Fruit fly (Drosophila melanogaster) whole organism, embryonic: ENCODE results near the gene CG31897.
A peak's percentile ranks its signal among the peaks of the same experiment; 100 is the strongest.

Experiments
- ATbp ChIP-seq: fragments of 200-800 bp; sonication (Bioruptor generic); optimal IDR thresholded peaks from 2 replicates; lab custom pipeline; 2017; ENCODE audit warnings: missing biosample characterization, mild to moderate bottlenecking, missing genetic modification characterization, missing genetic modification reagents
- Atf-2 ChIP-seq: fragments of 200-800 bp; sonication (Bioruptor generic); optimal IDR thresholded peaks from 2 replicates; lab custom pipeline; 2016; ENCODE audit warnings: missing biosample characterization, missing genetic modification characterization
- Atf3 ChIP-seq: fragments of 200-800 bp; sonication (Bioruptor generic); optimal IDR thresholded peaks from 3 replicates; lab custom pipeline; 2016; ENCODE audit warnings: missing biosample characterization, missing genetic modification characterization
- Bgb ChIP-seq: fragments of 200-800 bp; sonication (Bioruptor generic); IDR thresholded peaks from 2 replicates; pipeline ENCODE4 v1.3.6; 2022; ENCODE audit warnings: missing biosample characterization, missing genetic modification characterization; ENCODE audit not compliant: partially characterized antibody
- CG11504 ChIP-seq: fragments of 200-800 bp; sonication (Bioruptor generic); optimal IDR thresholded peaks from 3 replicates; lab custom pipeline; 2019; ENCODE audit warnings: missing biosample characterization, mild to moderate bottlenecking, missing genetic modification characterization, moderate library complexity
- CG11695 ChIP-seq: fragments of 200-800 bp; sonication (Bioruptor generic); IDR thresholded peaks from 3 replicates; pipeline ENCODE4 v1.3.6; 2022; ENCODE audit warnings: missing biosample characterization, missing genetic modification characterization
- CG11696 ChIP-seq: fragments of 200-800 bp; sonication (Bioruptor generic); IDR thresholded peaks from 2 replicates; pipeline ENCODE4 v1.3.6; 2022; ENCODE audit warnings: missing biosample characterization, missing genetic modification characterization
- CG12071 ChIP-seq: fragments of 200-800 bp; sonication (Bioruptor generic); optimal IDR thresholded peaks from 3 replicates; lab custom pipeline; 2018; ENCODE audit warnings: missing biosample characterization, mild to moderate bottlenecking, missing genetic modification characterization
- CG12769 ChIP-seq: fragments of 200-800 bp; sonication (Bioruptor generic); optimal IDR thresholded peaks from 2 replicates; lab custom pipeline; 2019; ENCODE audit warnings: missing biosample characterization, mild to moderate bottlenecking, missing genetic modification characterization, moderate library complexity
- CG14710 ChIP-seq: fragments of 200-800 bp; sonication (Bioruptor generic); optimal IDR thresholded peaks from 3 replicates; lab custom pipeline; 2019; ENCODE audit warnings: missing biosample characterization, mild to moderate bottlenecking, missing genetic modification characterization, moderate library complexity
- CG15514 ChIP-seq: fragments of 200-800 bp; sonication (Bioruptor generic); optimal IDR thresholded peaks from 3 replicates; lab custom pipeline; 2017; ENCODE audit warnings: missing biosample characterization, missing genetic modification characterization, mild to moderate bottlenecking, moderate library complexity, missing genetic modification reagents
- CG1602 ChIP-seq: fragments of 200-800 bp; sonication (Bioruptor generic); optimal IDR thresholded peaks from 3 replicates; lab custom pipeline; 2016; ENCODE audit warnings: missing biosample characterization, missing genetic modification characterization
- CG1603 ChIP-seq: fragments of 200-800 bp; sonication (Bioruptor generic); optimal IDR thresholded peaks from 2 replicates; lab custom pipeline; 2019; ENCODE audit warnings: missing biosample characterization, mild to moderate bottlenecking, missing genetic modification characterization, moderate library complexity
- CG17359 ChIP-seq: fragments of 200-800 bp; sonication (Bioruptor generic); optimal IDR thresholded peaks from 3 replicates; lab custom pipeline; 2018; ENCODE audit warnings: missing biosample characterization, mild to moderate bottlenecking, missing genetic modification characterization, moderate library complexity
- CG2129 ChIP-seq: fragments of 200-800 bp; sonication (Bioruptor generic); IDR thresholded peaks from 2 replicates; pipeline ENCODE4 v1.3.6; 2022; ENCODE audit warnings: missing biosample characterization, missing genetic modification characterization; ENCODE audit not compliant: partially characterized antibody
- CG30403 ChIP-seq: fragments of 200-800 bp; sonication (Bioruptor generic); optimal IDR thresholded peaks from 3 replicates; lab custom pipeline; 2016; ENCODE audit warnings: missing biosample characterization, missing genetic modification characterization
- CG3281 ChIP-seq: fragments of 200-800 bp; sonication (Bioruptor generic); optimal IDR thresholded peaks from 3 replicates; lab custom pipeline; 2017; ENCODE audit warnings: missing biosample characterization, mild to moderate bottlenecking, missing genetic modification characterization
- CG4328 ChIP-seq: fragments of 200-800 bp; sonication (Bioruptor generic); optimal IDR thresholded peaks from 3 replicates; lab custom pipeline; 2017; ENCODE audit warnings: missing biosample characterization, missing genetic modification reagents, missing genetic modification characterization
- CG4617 ChIP-seq: fragments of 200-800 bp; sonication (Bioruptor generic); optimal IDR thresholded peaks from 3 replicates; lab custom pipeline; 2016; ENCODE audit warnings: missing biosample characterization, missing genetic modification characterization, borderline replicate concordance
- D ChIP-seq, 2 experiments: fragments of 200-800 bp in 1 of 2; fragments of >200 bp in 1 of 2; sonication (Bioruptor generic) in 1 of 2; optimal IDR thresholded peaks; 2 replicates in 1 of 2; 3 replicates in 1 of 2; lab custom pipeline; 2017; ENCODE audit warnings: mild to moderate bottlenecking in 1 of 2, missing biosample characterization in 1 of 2, missing genetic modification characterization in 1 of 2, missing genetic modification reagents in 1 of 2
- Eip74EF ChIP-seq, 2 experiments: fragments of 200-800 bp in 1 of 2; fragments of >200 bp in 1 of 2; sonication (Bioruptor generic) in 1 of 2; optimal IDR thresholded peaks; 2 replicates each; lab custom pipeline; 2017 to 2019; ENCODE audit warnings: missing biosample characterization in 2 of 2, missing genetic modification characterization in 2 of 2, mild to moderate bottlenecking in 1 of 2, moderate library complexity in 1 of 2
- Ets97D ChIP-seq: fragments of 200-800 bp; sonication (Bioruptor generic); optimal IDR thresholded peaks from 3 replicates; lab custom pipeline; 2016; ENCODE audit warnings: missing biosample characterization, missing genetic modification characterization
- HmgZ ChIP-seq: fragments of 200-800 bp; sonication (Bioruptor generic); optimal IDR thresholded peaks from 2 replicates; lab custom pipeline; 2018; ENCODE audit warnings: missing biosample characterization, mild to moderate bottlenecking, missing genetic modification characterization
- Hr51 ChIP-seq, 2 experiments: fragments of 200-800 bp; sonication (Bioruptor generic); optimal IDR thresholded peaks; 2 replicates in 1 of 2; 3 replicates in 1 of 2; lab custom pipeline; 2016 to 2018; ENCODE audit warnings: missing biosample characterization in 2 of 2, missing genetic modification characterization in 2 of 2, mild to moderate bottlenecking in 1 of 2, moderate library complexity in 1 of 2
- Lhr ChIP-seq: fragments of 200-800 bp; sonication (Bioruptor generic); optimal IDR thresholded peaks from 3 replicates; lab custom pipeline; 2017; ENCODE audit warnings: mild to moderate bottlenecking, missing biosample characterization, missing genetic modification reagents, missing genetic modification characterization
- Lpt ChIP-seq: fragments of >200 bp; optimal IDR thresholded peaks from 2 replicates; lab custom pipeline; 2018; ENCODE audit warnings: missing biosample characterization, missing genetic modification characterization
- NC2α ChIP-seq: fragments of 200-800 bp; sonication (Bioruptor generic); optimal IDR thresholded peaks from 2 replicates; lab custom pipeline; 2016; ENCODE audit warnings: missing biosample characterization, missing genetic modification characterization
- Neu2 ChIP-seq: fragments of 200-800 bp; sonication (Bioruptor generic); optimal IDR thresholded peaks from 3 replicates; lab custom pipeline; 2016; ENCODE audit warnings: missing biosample characterization, missing genetic modification characterization, borderline replicate concordance
- Nf-YB ChIP-seq: fragments of 200-800 bp; sonication (Bioruptor generic); optimal IDR thresholded peaks from 3 replicates; lab custom pipeline; 2019; ENCODE audit warnings: missing biosample characterization, mild to moderate bottlenecking, missing genetic modification characterization, moderate library complexity
- NfI ChIP-seq: fragments of 200-800 bp; sonication (Bioruptor generic); optimal IDR thresholded peaks from 3 replicates; lab custom pipeline; 2018; ENCODE audit warnings: missing biosample characterization, mild to moderate bottlenecking, missing genetic modification characterization, moderate library complexity
- Pdp1 ChIP-seq, 2 experiments: fragments of 200-800 bp; sonication (Bioruptor generic); optimal IDR thresholded peaks; 3 replicates each; lab custom pipeline; 2016; ENCODE audit warnings: missing biosample characterization in 2 of 2, missing genetic modification characterization in 2 of 2, mild to moderate bottlenecking in 1 of 2, moderate library complexity in 1 of 2
- TFAM ChIP-seq: fragments of 200-800 bp; sonication (Bioruptor generic); optimal IDR thresholded peaks from 2 replicates; lab custom pipeline; 2017; ENCODE audit warnings: missing biosample characterization, missing genetic modification characterization, inconsistent platforms
- abd-A ChIP-seq: fragments of 200-800 bp; sonication (Bioruptor generic); optimal IDR thresholded peaks from 3 replicates; lab custom pipeline; 2019; ENCODE audit warnings: missing biosample characterization, mild to moderate bottlenecking, missing genetic modification characterization, moderate library complexity
- bowl ChIP-seq: fragments of 200-800 bp; sonication (Bioruptor generic); IDR thresholded peaks from 2 replicates; pipeline ENCODE4 v1.3.6; 2022; ENCODE audit warnings: missing biosample characterization, missing genetic modification characterization
- cas ChIP-seq: fragments of 200-800 bp; sonication (Bioruptor generic); IDR thresholded peaks from 2 replicates; pipeline ENCODE4 v1.3.6; 2022; ENCODE audit warnings: missing biosample characterization, missing genetic modification characterization
- caup ChIP-seq: fragments of 200-800 bp; sonication (Bioruptor generic); optimal IDR thresholded peaks from 3 replicates; lab custom pipeline; 2017; ENCODE audit warnings: missing biosample characterization, mild to moderate bottlenecking, missing genetic modification characterization, moderate library complexity; ENCODE audit not compliant: severe bottlenecking
- cwo ChIP-seq: fragments of 200-800 bp; sonication (Bioruptor generic); optimal IDR thresholded peaks from 3 replicates; lab custom pipeline; 2017; ENCODE audit warnings: missing biosample characterization, missing genetic modification characterization, mild to moderate bottlenecking, moderate library complexity, missing genetic modification reagents
- fd102C ChIP-seq: fragments of 200-800 bp; sonication (Bioruptor generic); optimal IDR thresholded peaks from 2 replicates; lab custom pipeline; 2018; ENCODE audit warnings: missing biosample characterization, mild to moderate bottlenecking, missing genetic modification characterization, moderate library complexity
- ftz-f1 ChIP-seq: fragments of 200-800 bp; sonication (Bioruptor generic); optimal IDR thresholded peaks from 2 replicates; lab custom pipeline; 2016; ENCODE audit warnings: missing biosample characterization, missing genetic modification characterization
- jigr1 ChIP-seq: fragments of 200-800 bp; sonication (Bioruptor generic); IDR thresholded peaks from 3 replicates; pipeline ENCODE4 v1.3.6; 2022; ENCODE audit warnings: missing biosample characterization, missing genetic modification characterization
- jumu ChIP-seq: fragments of 200-800 bp; sonication (Bioruptor generic); optimal IDR thresholded peaks from 3 replicates; lab custom pipeline; 2016; ENCODE audit warnings: missing biosample characterization, missing genetic modification characterization
- lab ChIP-seq: fragments of 200-800 bp; sonication (Bioruptor generic); optimal IDR thresholded peaks from 3 replicates; lab custom pipeline; 2017; ENCODE audit warnings: missing biosample characterization, missing genetic modification characterization, mild to moderate bottlenecking, moderate library complexity, missing genetic modification reagents
- org-1 ChIP-seq: fragments of 200-800 bp; sonication (Bioruptor generic); optimal IDR thresholded peaks from 2 replicates; lab custom pipeline; 2017; ENCODE audit warnings: missing biosample characterization, missing genetic modification characterization
- pho ChIP-seq: fragments of 200-800 bp; sonication (Bioruptor generic); optimal IDR thresholded peaks from 2 replicates; lab custom pipeline; 2016; ENCODE audit warnings: missing biosample characterization, missing genetic modification characterization
- rib ChIP-seq: fragments of 200-800 bp; sonication (Bioruptor generic); IDR thresholded peaks from 2 replicates; pipeline ENCODE4 v1.3.6; 2022; ENCODE audit warnings: missing biosample characterization, missing genetic modification characterization
- ro ChIP-seq: fragments of 200-800 bp; sonication (Bioruptor generic); IDR thresholded peaks from 2 replicates; pipeline ENCODE4 v1.3.6; 2022; ENCODE audit warnings: missing biosample characterization, missing genetic modification characterization
- sob ChIP-seq: fragments of 200-800 bp; sonication (Bioruptor generic); IDR thresholded peaks from 2 replicates; pipeline ENCODE4 v1.3.6; 2022; ENCODE audit warnings: missing biosample characterization, missing genetic modification characterization
- ttk ChIP-seq: fragments of 200-800 bp; sonication (Bioruptor generic); IDR thresholded peaks from 2 replicates; pipeline ENCODE4 v2.1.2; 2022; ENCODE audit warnings: missing biosample characterization, missing genetic modification characterization

Gene CG31897

dm6 chr2L:8464107-8464582 is 21.9 kb downstream of the CG31897 start, which contains the start of gene prg (continued):
- TF ChIP-seq CG4328 (GFP tag; lab: Kevin White, UChicago): peak; percentile 47
- peak; percentile 50 for TF ChIP-seq cwo
- TF ChIP-seq CG17359 (tag; lab: Kevin White, UChicago): peak; percentile 54
- TF ChIP-seq CG11695 (GFP tag; lab: Robert Waterston, UW): peak; percentile 53; the same call in 2 of the 3 replicates
- no peak for TF ChIP-seq cas (GFP tag; lab: Robert Waterston, UW)
- TF ChIP-seq Lhr (GFP tag; lab: Kevin White, UChicago): peak; percentile 42
- TF ChIP-seq jigr1 (GFP tag; lab: Robert Waterston, UW): no peak
- TF ChIP-seq CG11504: peak; percentile 79
- TF ChIP-seq rib: peak; percentile 56; the same call in 1 of the 2 replicates
- no peak for TF ChIP-seq ro (GFP tag; lab: Robert Waterston, UW)
- no peak for TF ChIP-seq ftz-f1 (GFP tag; lab: Kevin White, UChicago)
- TF ChIP-seq Atf-2 (GFP tag; lab: Kevin White, UChicago): peak; percentile 45
- TF ChIP-seq Pdp1 (GFP tag; optimal IDR thresholded peaks at IDR 0.05; lab: Kevin White, UChicago): peak; percentile 61 to 66
- peak; percentile 45 to 69 for TF ChIP-seq Hr51 (GFP tag; optimal IDR thresholded peaks at IDR 0.05; lab: Kevin White, UChicago)
- TF ChIP-seq D (optimal IDR thresholded peaks at IDR 0.05; lab: Kevin White, UChicago): no peak
- TF ChIP-seq D (GFP tag; optimal IDR thresholded peaks at IDR 0.05; lab: Kevin White, UChicago): peak; percentile 17
- peak; percentile 57 for TF ChIP-seq CG1603
- peak; percentile 28 for TF ChIP-seq CG12769 (tag; lab: Kevin White, UChicago)
- peak; percentile 74 for TF ChIP-seq NfI (GFP tag; lab: Kevin White, UChicago)
- peak; percentile 88 for TF ChIP-seq CG2129 (GFP tag; lab: Robert Waterston, UW)
- no peak for TF ChIP-seq TFAM (GFP tag; lab: Kevin White, UChicago)
- TF ChIP-seq org-1 (GFP tag; lab: Kevin White, UChicago): no peak
- TF ChIP-seq caup (GFP tag; lab: Kevin White, UChicago): peak; percentile 21
- peak; percentile 49 for TF ChIP-seq CG1602 (GFP tag; lab: Kevin White, UChicago)
- no peak for TF ChIP-seq CG12071 (GFP tag; lab: Kevin White, UChicago)
- TF ChIP-seq Lpt (GFP tag; lab: Kevin White, UChicago): no peak
- TF ChIP-seq Eip74EF (GFP tag; optimal IDR thresholded peaks at IDR 0.05; lab: Kevin White, UChicago): peak in 1 of 2 experiments; percentile 73
- TF ChIP-seq Neu2: no peak
- TF ChIP-seq fd102C (GFP tag; lab: Kevin White, UChicago): no peak
- TF ChIP-seq jumu (GFP tag; lab: Kevin White, UChicago): peak; percentile 71
- no peak; the same call in 1 of the 2 replicates for TF ChIP-seq bowl (GFP tag; lab: Robert Waterston, UW)
- TF ChIP-seq HmgZ (tag; lab: Kevin White, UChicago): peak; percentile 69
- peak; percentile 42 for TF ChIP-seq NC2α
- peak; percentile 38 for TF ChIP-seq Nf-YB (GFP tag; lab: Kevin White, UChicago)
- peak; percentile 79 for TF ChIP-seq lab
- no peak for TF ChIP-seq abd-A (tag; lab: Kevin White, UChicago)
- peak; percentile 62 for TF ChIP-seq sob (GFP tag; lab: Robert Waterston, UW)
- peak; percentile 78 for TF ChIP-seq pho
- peak; percentile 47 for TF ChIP-seq CG15514 (GFP tag; lab: Kevin White, UChicago)
- peak; percentile 39; the same call in 1 of the 2 replicates for TF ChIP-seq CG11696 (GFP tag; lab: Robert Waterston, UW)
- TF ChIP-seq Bgb: peak; percentile 98
- TF ChIP-seq CG4617 (GFP tag; lab: Kevin White, UChicago): peak; percentile 57
- TF ChIP-seq CG3281: peak; percentile 73
- peak; percentile 25; the same call in 1 of the 2 replicates for TF ChIP-seq ttk
- peak; percentile 16 for TF ChIP-seq ATbp (GFP tag; lab: Kevin White, UChicago)
- TF ChIP-seq Atf3 (GFP tag; lab: Kevin White, UChicago): peak; percentile 24
- TF ChIP-seq Ets97D (GFP tag; lab: Kevin White, UChicago): peak; percentile 44
- peak; percentile 69 for TF ChIP-seq CG14710 (tag; lab: Kevin White, UChicago)
- TF ChIP-seq CG30403 (GFP tag; lab: Kevin White, UChicago): peak; percentile 74
